Fruit fly (Drosophila melanogaster) whole organism, embryonic: ENCODE results near the gene Sirup.

Source experiments
- Bdp1 ChIP-seq: fragments of 200-800 bp; sonication (Bioruptor generic); optimal IDR thresholded peaks from 3 replicates; lab custom pipeline; 2016; ENCODE audit warnings: missing biosample characterization, missing genetic modification characterization
- Blimp-1 ChIP-seq: fragments of 200-800 bp; sonication (Bioruptor generic); optimal IDR thresholded peaks from 3 replicates; lab custom pipeline; 2018; ENCODE audit warnings: missing biosample characterization, missing genetic modification characterization, mild to moderate bottlenecking, moderate library complexity, missing genetic modification reagents
- CG10147 ChIP-seq: fragments of 200-800 bp; sonication (Bioruptor generic); optimal IDR thresholded peaks from 2 replicates; lab custom pipeline; 2019; ENCODE audit warnings: missing biosample characterization, mild to moderate bottlenecking, missing genetic modification characterization, moderate library complexity
- CG11456 ChIP-seq: fragments of 200-800 bp; sonication (Bioruptor generic); IDR thresholded peaks from 3 replicates; pipeline ENCODE4 v1.3.6; 2022; ENCODE audit warnings: missing biosample characterization, missing genetic modification characterization
- CG11504 ChIP-seq: fragments of 200-800 bp; sonication (Bioruptor generic); optimal IDR thresholded peaks from 3 replicates; lab custom pipeline; 2019; ENCODE audit warnings: missing biosample characterization, mild to moderate bottlenecking, missing genetic modification characterization, moderate library complexity
- CG11560 ChIP-seq: fragments of 200-800 bp; sonication (Bioruptor generic); IDR thresholded peaks from 3 replicates; pipeline ENCODE4 v1.3.6; 2022; ENCODE audit warnings: missing biosample characterization, missing genetic modification characterization
- CG12219 ChIP-seq: fragments of 200-800 bp; sonication (Bioruptor generic); optimal IDR thresholded peaks from 3 replicates; lab custom pipeline; 2018; ENCODE audit warnings: missing biosample characterization, mild to moderate bottlenecking, missing genetic modification characterization
- CG15073 ChIP-seq: fragments of 200-800 bp; sonication (Bioruptor generic); optimal IDR thresholded peaks from 2 replicates; lab custom pipeline; 2016; ENCODE audit warnings: missing biosample characterization, missing genetic modification characterization
- CG16813 ChIP-seq: fragments of 200-800 bp; sonication (Bioruptor generic); IDR thresholded peaks from 3 replicates; pipeline ENCODE4 v1.3.6; 2022; ENCODE audit warnings: missing biosample characterization, missing genetic modification characterization; ENCODE audit not compliant: partially characterized antibody
- CG17829 ChIP-seq: fragments of 200-800 bp; optimal IDR thresholded peaks from 2 replicates; lab custom pipeline; 2019; ENCODE audit warnings: missing biosample characterization, mild to moderate bottlenecking, missing genetic modification characterization, moderate library complexity
- CG31365 ChIP-seq: fragments of 200-800 bp; sonication (Bioruptor generic); optimal IDR thresholded peaks from 2 replicates; lab custom pipeline; 2018; ENCODE audit warnings: missing biosample characterization, mild to moderate bottlenecking, missing genetic modification characterization
- CG3847 ChIP-seq: fragments of 200-800 bp; sonication (Bioruptor generic); IDR thresholded peaks from 2 replicates; pipeline ENCODE4 v1.3.6; 2022; ENCODE audit warnings: missing biosample characterization, missing genetic modification characterization
- CG4707 ChIP-seq: fragments of 200-800 bp; sonication (Bioruptor generic); optimal IDR thresholded peaks from 2 replicates; lab custom pipeline; 2018; ENCODE audit warnings: missing biosample characterization, mild to moderate bottlenecking, missing genetic modification characterization, moderate library complexity
- CG6654 ChIP-seq: fragments of 200-800 bp; sonication (Bioruptor generic); optimal IDR thresholded peaks from 2 replicates; lab custom pipeline; 2017; ENCODE audit warnings: missing biosample characterization, mild to moderate bottlenecking, missing genetic modification characterization
- CG6854 ChIP-seq: fragments of 200-800 bp; sonication (Bioruptor generic); optimal IDR thresholded peaks from 3 replicates; lab custom pipeline; 2017; ENCODE audit warnings: missing biosample characterization, mild to moderate bottlenecking, missing genetic modification characterization
- CG7839 ChIP-seq: fragments of 200-800 bp; sonication (Bioruptor generic); optimal IDR thresholded peaks from 3 replicates; lab custom pipeline; 2018; ENCODE audit warnings: missing biosample characterization, mild to moderate bottlenecking, missing genetic modification characterization, moderate library complexity
- CG9215 ChIP-seq: fragments of 200-800 bp; sonication (Bioruptor generic); IDR thresholded peaks from 2 replicates; pipeline ENCODE4 v1.3.6; 2022; ENCODE audit warnings: missing biosample characterization, missing genetic modification characterization
- CG9437 ChIP-seq: fragments of 200-800 bp; sonication (Bioruptor generic); optimal IDR thresholded peaks from 2 replicates; lab custom pipeline; 2018; ENCODE audit warnings: missing biosample characterization, mild to moderate bottlenecking, missing genetic modification characterization
- D ChIP-seq, 2 experiments: fragments of 200-800 bp in 1 of 2; fragments of >200 bp in 1 of 2; sonication (Bioruptor generic) in 1 of 2; optimal IDR thresholded peaks; 2 replicates in 1 of 2; 3 replicates in 1 of 2; lab custom pipeline; 2017; ENCODE audit warnings: mild to moderate bottlenecking in 1 of 2, missing biosample characterization in 1 of 2, missing genetic modification characterization in 1 of 2, missing genetic modification reagents in 1 of 2
- D19B ChIP-seq: fragments of 200-800 bp; sonication (Bioruptor generic); optimal IDR thresholded peaks from 2 replicates; lab custom pipeline; 2017; ENCODE audit warnings: missing biosample characterization, mild to moderate bottlenecking, missing genetic modification characterization
- E2f2 ChIP-seq: fragments of 200-800 bp; sonication (Bioruptor generic); IDR thresholded peaks from 2 replicates; pipeline ENCODE4 v1.3.6; 2022; ENCODE audit warnings: missing biosample characterization, missing genetic modification characterization
- Hmx ChIP-seq: fragments of 200-800 bp; sonication (Bioruptor generic); optimal IDR thresholded peaks from 2 replicates; lab custom pipeline; 2016; ENCODE audit warnings: missing biosample characterization, missing genetic modification characterization
- Hr51 ChIP-seq, 2 experiments: fragments of 200-800 bp; sonication (Bioruptor generic); optimal IDR thresholded peaks; 2 replicates in 1 of 2; 3 replicates in 1 of 2; lab custom pipeline; 2016 to 2018; ENCODE audit warnings: missing biosample characterization in 2 of 2, missing genetic modification characterization in 2 of 2, mild to moderate bottlenecking in 1 of 2, moderate library complexity in 1 of 2
- Hr78 ChIP-seq, 2 experiments: fragments of 200-800 bp in 1 of 2; fragments of >200 bp in 1 of 2; sonication (Bioruptor generic) in 1 of 2; optimal IDR thresholded peaks; 2 replicates each; lab custom pipeline; 2017 to 2019; ENCODE audit warnings: missing biosample characterization in 2 of 2, missing genetic modification characterization in 2 of 2, mild to moderate bottlenecking in 1 of 2, moderate library complexity in 1 of 2
- NC2β ChIP-seq: fragments of 200-800 bp; sonication (Bioruptor generic); optimal IDR thresholded peaks from 2 replicates; lab custom pipeline; 2016; ENCODE audit warnings: missing biosample characterization, missing genetic modification characterization
- NfI ChIP-seq: fragments of 200-800 bp; sonication (Bioruptor generic); optimal IDR thresholded peaks from 3 replicates; lab custom pipeline; 2018; ENCODE audit warnings: missing biosample characterization, mild to moderate bottlenecking, missing genetic modification characterization, moderate library complexity
- Oaz ChIP-seq: fragments of 200-800 bp; sonication (Bioruptor generic); IDR thresholded peaks from 2 replicates; pipeline ENCODE4 v1.3.6; 2022; ENCODE audit warnings: missing biosample characterization, missing genetic modification characterization
- Trl ChIP-seq, 3 experiments: fragments of >200 bp in 2 of 3; fragments of 200-800 bp in 1 of 3; sonication (Bioruptor generic) in 1 of 3; optimal IDR thresholded peaks; 2 replicates in 1 of 3; 3 replicates in 2 of 3; lab custom pipeline; 2016 to 2017; ENCODE audit warnings: missing biosample characterization in 1 of 3, missing genetic modification characterization in 1 of 3
- bcd ChIP-seq: fragments of 200-800 bp; sonication (Bioruptor generic); optimal IDR thresholded peaks from 2 replicates; lab custom pipeline; 2017; ENCODE audit warnings: missing biosample characterization, mild to moderate bottlenecking, missing genetic modification characterization
- crp ChIP-seq, 2 experiments: fragments of 200-800 bp; sonication (Bioruptor generic); optimal IDR thresholded peaks; 2 replicates in 1 of 2; 3 replicates in 1 of 2; lab custom pipeline; 2017; ENCODE audit warnings: missing biosample characterization in 2 of 2, missing genetic modification characterization in 2 of 2, mild to moderate bottlenecking in 1 of 2, moderate library complexity in 1 of 2
- dan ChIP-seq: fragments of 200-800 bp; sonication (Bioruptor generic); IDR thresholded peaks from 2 replicates; pipeline ENCODE4 v1.3.6; 2022; ENCODE audit warnings: missing biosample characterization, missing genetic modification characterization
- dmrt99B ChIP-seq: fragments of 200-800 bp; sonication (Bioruptor generic); optimal IDR thresholded peaks from 2 replicates; lab custom pipeline; 2018; ENCODE audit warnings: missing biosample characterization, mild to moderate bottlenecking, missing genetic modification characterization, moderate library complexity
- dysf ChIP-seq: fragments of 200-800 bp; sonication (Bioruptor generic); IDR thresholded peaks from 3 replicates; pipeline ENCODE4 v1.3.6; 2022; ENCODE audit warnings: missing biosample characterization, missing genetic modification characterization
- ewg ChIP-seq: fragments of 200-800 bp; sonication (Bioruptor generic); optimal IDR thresholded peaks from 3 replicates; lab custom pipeline; 2017; ENCODE audit warnings: mild to moderate bottlenecking, missing biosample characterization, missing genetic modification reagents, missing genetic modification characterization
- fru ChIP-seq: fragments of >200 bp; optimal IDR thresholded peaks from 2 replicates; lab custom pipeline; 2017
- knrl ChIP-seq: fragments of 200-800 bp; sonication (Bioruptor generic); IDR thresholded peaks from 3 replicates; pipeline ENCODE4 v1.3.6; 2022; ENCODE audit warnings: missing biosample characterization, missing genetic modification characterization; ENCODE audit not compliant: partially characterized antibody
- lmd ChIP-seq: fragments of 200-800 bp; sonication (Bioruptor generic); IDR thresholded peaks from 2 replicates; pipeline ENCODE4 v1.3.6; 2022; ENCODE audit warnings: missing biosample characterization, missing genetic modification characterization
- maf-S ChIP-seq: fragments of 200-800 bp; sonication (Bioruptor generic); optimal IDR thresholded peaks from 2 replicates; lab custom pipeline; 2016; ENCODE audit warnings: missing biosample characterization, missing genetic modification characterization
- pho ChIP-seq: fragments of 200-800 bp; sonication (Bioruptor generic); optimal IDR thresholded peaks from 2 replicates; lab custom pipeline; 2016; ENCODE audit warnings: missing biosample characterization, missing genetic modification characterization
- pros ChIP-seq: fragments of 200-800 bp; sonication (Bioruptor generic); optimal IDR thresholded peaks from 3 replicates; lab custom pipeline; 2019; ENCODE audit warnings: missing biosample characterization, mild to moderate bottlenecking, missing genetic modification characterization, moderate library complexity
- ranshi ChIP-seq: fragments of 200-800 bp; sonication (Bioruptor generic); IDR thresholded peaks from 2 replicates; pipeline ENCODE4 v1.3.6; 2022; ENCODE audit warnings: missing biosample characterization, missing genetic modification characterization
- repo ChIP-seq: fragments of 200-800 bp; sonication (Bioruptor generic); optimal IDR thresholded peaks from 2 replicates; lab custom pipeline; 2016; ENCODE audit warnings: missing biosample characterization, missing genetic modification characterization
- so ChIP-seq: fragments of 200-800 bp; sonication (Bioruptor generic); IDR thresholded peaks from 3 replicates; pipeline ENCODE4 v1.3.6; 2022; ENCODE audit warnings: missing biosample characterization, missing genetic modification characterization
- sug ChIP-seq: fragments of 200-800 bp; optimal IDR thresholded peaks from 2 replicates; lab custom pipeline; 2019; ENCODE audit warnings: missing biosample characterization, mild to moderate bottlenecking, missing genetic modification characterization, moderate library complexity
- tap ChIP-seq: fragments of 200-800 bp; optimal IDR thresholded peaks from 3 replicates; lab custom pipeline; 2019; ENCODE audit warnings: missing biosample characterization, mild to moderate bottlenecking, missing genetic modification characterization, moderate library complexity
- tup ChIP-seq: fragments of 200-800 bp; sonication (Bioruptor generic); optimal IDR thresholded peaks from 2 replicates; lab custom pipeline; 2016; ENCODE audit warnings: missing biosample characterization, mild to moderate bottlenecking, missing genetic modification characterization, moderate library complexity
- vnd ChIP-seq: fragments of 200-800 bp; sonication (Bioruptor generic); IDR thresholded peaks from 3 replicates; pipeline ENCODE4 v1.3.6; 2022; ENCODE audit warnings: missing biosample characterization, missing genetic modification characterization; ENCODE audit not compliant: partially characterized antibody
- zen ChIP-seq: fragments of 200-800 bp; sonication (Bioruptor generic); optimal IDR thresholded peaks from 3 replicates; lab custom pipeline; 2018; ENCODE audit warnings: missing biosample characterization, mild to moderate bottlenecking, missing genetic modification characterization, moderate library complexity

Sirup gene

dm6 chr2L:7962881-7963280 is 35.8 kb upstream of the Sirup start (continued):
- peak; percentile 25 for TF ChIP-seq dmrt99B
- TF ChIP-seq CG9437 (GFP tag; lab: Kevin White, UChicago): no peak
- peak; percentile 20 for TF ChIP-seq CG7839 (tag; lab: Kevin White, UChicago)
- TF ChIP-seq dysf: peak; percentile 40; the same call in 1 of the 3 replicates
- TF ChIP-seq CG11504 (tag; lab: Kevin White, UChicago): peak; percentile 25
- peak; percentile 4 for TF ChIP-seq CG10147 (GFP tag; lab: Kevin White, UChicago)
- peak; percentile 5 for TF ChIP-seq NfI
- TF ChIP-seq lmd (GFP tag; lab: Robert Waterston, UW): peak; percentile 14; the same call in 1 of the 2 replicates
- peak; percentile 33; the same call in 1 of the 2 replicates for TF ChIP-seq CG3847 (GFP tag; lab: Robert Waterston, UW)
- no peak for TF ChIP-seq CG11456

dm6 chr2L:7964611-7965010 is 34.1 kb upstream of the Sirup start:
- TF ChIP-seq CG16813 (GFP tag; lab: Robert Waterston, UW) (no peak), CG17829 (tag; lab: Kevin White, UChicago) (peak; percentile 56), pros (GFP tag; lab: Kevin White, UChicago) (no peak), CG4707 (peak; percentile 43), D19B (no peak), ewg (GFP tag; lab: Kevin White, UChicago) (peak; percentile 69), knrl (GFP tag; lab: Robert Waterston, UW) (no peak), maf-S (GFP tag; lab: Kevin White, UChicago) (peak; percentile 57), Trl (optimal IDR thresholded peaks at IDR 0.05; lab: Kevin White, UChicago) (no peak), Trl (GFP tag; optimal IDR thresholded peaks at IDR 0.05; lab: Kevin White, UChicago) (peak; percentile 63), E2f2 (GFP tag; lab: Robert Waterston, UW) (peak; percentile 55; the same call in 1 of the 2 replicates), zen (peak; percentile 31), vnd (GFP tag; lab: Robert Waterston, UW) (no peak), D (optimal IDR thresholded peaks at IDR 0.05; lab: Kevin White, UChicago) (no peak), D (GFP tag; optimal IDR thresholded peaks at IDR 0.05; lab: Kevin White, UChicago) (peak; percentile 53), CG10147 (GFP tag; lab: Kevin White, UChicago) (peak; percentile 33), CG9215 (no peak), crp (GFP tag; optimal IDR thresholded peaks at IDR 0.05; lab: Kevin White, UChicago) (peak in 1 of 2 experiments; percentile 22), Bdp1 (GFP tag; lab: Kevin White, UChicago) (peak; percentile 39), CG6654 (GFP tag; lab: Kevin White, UChicago) (no peak), ranshi (GFP tag; lab: Robert Waterston, UW) (peak; percentile 77), Hr51 (GFP tag; optimal IDR thresholded peaks at IDR 0.05; lab: Kevin White, UChicago) (peak; percentile 11 to 86), Oaz (GFP tag; lab: Robert Waterston, UW) (peak; percentile 73), tup (GFP tag; lab: Kevin White, UChicago) (peak; percentile 20), CG6854 (GFP tag; lab: Kevin White, UChicago) (no peak), so (peak; percentile 72; the same call in 2 of the 3 replicates), Blimp-1 (peak; percentile 64), CG15073 (GFP tag; lab: Kevin White, UChicago) (no peak), CG11560 (peak; percentile 48; the same call in 2 of the 3 replicates), Hr78 (GFP tag; optimal IDR thresholded peaks at IDR 0.05; lab: Kevin White, UChicago) (no peak), fru (lab: Kevin White, UChicago) (no peak), repo (GFP tag; lab: Kevin White, UChicago) (peak; percentile 60), pho (GFP tag; lab: Kevin White, UChicago) (peak; percentile 3), bcd (GFP tag; lab: Kevin White, UChicago) (peak; percentile 64), dan (GFP tag; lab: Robert Waterston, UW) (no peak), sug (tag; lab: Kevin White, UChicago) (peak; percentile 4), CG12219 (GFP tag; lab: Kevin White, UChicago) (peak; percentile 73), Hmx (GFP tag; lab: Kevin White, UChicago) (no peak), NC2β (GFP tag; lab: Kevin White, UChicago) (peak; percentile 65), tap (tag; lab: Kevin White, UChicago) (peak; percentile 64), CG31365 (tag; lab: Kevin White, UChicago) (no peak)
